Worm (Caenorhabditis elegans) whole organism, young adult: ENCODE data around the gene lsm-1.
A peak's percentile ranks its signal among the peaks of the same experiment; 100 is the strongest.

Source experiments
- C06A6.2 ChIP-seq: fragments of 200-800 bp; sonication (Bioruptor generic); conservative IDR thresholded peaks from 2 replicates; pipeline ENCODE4 v1.3.6; 2022; ENCODE audit warnings: missing genetic modification characterization, missing compliant biosample characterization
- F23B12.7 ChIP-seq: sonication (generic microtip); optimal IDR thresholded peaks from 2 replicates; lab custom pipeline; 2017; ENCODE audit warnings: missing genetic modification characterization, mild to moderate bottlenecking, missing compliant biosample characterization, antibody characterized with exemption, moderate library complexity; ENCODE audit not compliant: insufficient read depth
- F33H1.4 ChIP-seq: fragments of 200-800 bp; sonication (Bioruptor generic); IDR thresholded peaks from 2 replicates; pipeline ENCODE4 v1.3.6; 2022; ENCODE audit warnings: missing genetic modification reagents, missing genetic modification characterization, missing compliant biosample characterization
- F39B2.1 ChIP-seq: fragments of 200-800 bp; sonication (Bioruptor generic); IDR thresholded peaks from 2 replicates; pipeline ENCODE4 v1.3.6; 2022; ENCODE audit warnings: missing genetic modification reagents, missing genetic modification characterization, missing compliant biosample characterization
- F49E8.2 ChIP-seq: sonication (generic microtip); optimal IDR thresholded peaks from 3 replicates; lab custom pipeline; 2017; ENCODE audit warnings: missing genetic modification characterization, mild to moderate bottlenecking, missing compliant biosample characterization, antibody characterized with exemption, moderate library complexity; ENCODE audit not compliant: insufficient read depth
- F57A8.1 ChIP-seq: fragments of 200-800 bp; sonication (Bioruptor generic); optimal IDR thresholded peaks from 2 replicates; lab custom pipeline; 2018; ENCODE audit warnings: mild to moderate bottlenecking, missing genetic modification characterization, moderate library complexity, missing compliant biosample characterization
- K11D2.4 ChIP-seq: fragments of 200-800 bp; sonication (Bioruptor generic); IDR thresholded peaks from 2 replicates; pipeline ENCODE4 v1.3.6; 2022; ENCODE audit warnings: missing genetic modification reagents, missing genetic modification characterization, missing compliant biosample characterization
- T07F8.4 ChIP-seq: sonication (generic microtip); optimal IDR thresholded peaks from 2 replicates; lab custom pipeline; 2016; ENCODE audit warnings: mild to moderate bottlenecking, missing genetic modification characterization, moderate library complexity, missing compliant biosample characterization
- akir-1 ChIP-seq: fragments of 200-800 bp; sonication (Bioruptor generic); optimal IDR thresholded peaks from 2 replicates; lab custom pipeline; 2018; ENCODE audit warnings: mild to moderate bottlenecking, missing genetic modification characterization, moderate library complexity, missing compliant biosample characterization
- attf-5 ChIP-seq: fragments of 200-800 bp; sonication (Bioruptor generic); optimal IDR thresholded peaks from 2 replicates; lab custom pipeline; 2018; ENCODE audit warnings: mild to moderate bottlenecking, missing genetic modification characterization, missing compliant biosample characterization
- bed-1 ChIP-seq: fragments of 200-800 bp; sonication (Bioruptor generic); IDR thresholded peaks from 2 replicates; pipeline ENCODE4 v1.3.6; 2022; ENCODE audit warnings: missing genetic modification reagents, missing genetic modification characterization, missing compliant biosample characterization
- cebp-2 ChIP-seq: fragments of 200-800 bp; sonication (Bioruptor generic); IDR thresholded peaks from 2 replicates; pipeline ENCODE4 v1.3.6; 2022; ENCODE audit warnings: missing genetic modification characterization, missing compliant biosample characterization
- ceh-27 ChIP-seq: fragments of 200-800 bp; sonication (Bioruptor generic); optimal IDR thresholded peaks from 2 replicates; lab custom pipeline; 2018; ENCODE audit warnings: mild to moderate bottlenecking, missing genetic modification characterization, moderate library complexity, missing compliant biosample characterization
- ceh-58 ChIP-seq: fragments of 200-800 bp; sonication (Bioruptor generic); IDR thresholded peaks from 2 replicates; pipeline ENCODE4 v1.3.6; 2022; ENCODE audit warnings: missing genetic modification characterization, missing compliant biosample characterization
- dpl-1 ChIP-seq: fragments of 150-350 bp; optimal IDR thresholded peaks from 2 replicates; lab custom pipeline; 2014; ENCODE audit warnings: missing biosample characterization, missing genetic modification reagents, missing genetic modification characterization
- egl-18 ChIP-seq: fragments of 200-800 bp; sonication (Bioruptor generic); IDR thresholded peaks from 2 replicates; pipeline ENCODE4 v1.3.6; 2022; ENCODE audit warnings: missing genetic modification reagents, missing genetic modification characterization, missing compliant biosample characterization
- fkh-3 ChIP-seq: sonication (generic microtip); optimal IDR thresholded peaks from 2 replicates; lab custom pipeline; 2016; ENCODE audit warnings: mild to moderate bottlenecking, missing genetic modification characterization, missing compliant biosample characterization
- him-1 ChIP-seq: sonication (generic microtip); optimal IDR thresholded peaks from 2 replicates; lab custom pipeline; 2016; ENCODE audit warnings: missing genotype, missing genetic modification reagents, missing genetic modification characterization, missing compliant biosample characterization
- lin-40 ChIP-seq: sonication (generic microtip); optimal IDR thresholded peaks from 2 replicates; lab custom pipeline; 2016; ENCODE audit warnings: missing genetic modification characterization, mild to moderate bottlenecking, missing compliant biosample characterization, missing genotype, missing genetic modification reagents
- lin-54 ChIP-seq: fragments of 200-800 bp; sonication (Bioruptor generic); optimal IDR thresholded peaks from 2 replicates; lab custom pipeline; 2018; ENCODE audit warnings: mild to moderate bottlenecking, missing genetic modification characterization, missing compliant biosample characterization
- lsl-1 ChIP-seq: fragments of 200-800 bp; sonication (Bioruptor generic); optimal IDR thresholded peaks from 2 replicates; lab custom pipeline; 2018; ENCODE audit warnings: mild to moderate bottlenecking, missing genetic modification characterization, moderate library complexity, missing compliant biosample characterization
- madf-8 ChIP-seq: fragments of 200-800 bp; sonication (Bioruptor generic); conservative IDR thresholded peaks from 2 replicates; pipeline ENCODE4 v1.3.6; 2022; ENCODE audit warnings: missing genetic modification reagents, missing genetic modification characterization, missing compliant biosample characterization
- mes-4 ChIP-seq: sonication (generic microtip); optimal IDR thresholded peaks from 2 replicates; lab custom pipeline; 2016; ENCODE audit warnings: missing genotype, missing genetic modification characterization, missing compliant biosample characterization
- nfya-2 ChIP-seq: fragments of 200-800 bp; sonication (Bioruptor generic); IDR thresholded peaks from 2 replicates; pipeline ENCODE4 v1.3.6; 2022; ENCODE audit warnings: missing genetic modification reagents, missing genetic modification characterization, missing compliant biosample characterization
- nhr-120 ChIP-seq: fragments of 200-800 bp; sonication (Bioruptor generic); IDR thresholded peaks from 2 replicates; pipeline ENCODE4 v1.3.6; 2022; ENCODE audit warnings: missing genetic modification characterization, missing compliant biosample characterization
- nhr-80 ChIP-seq: sonication (generic microtip); optimal IDR thresholded peaks from 2 replicates; lab custom pipeline; 2016; ENCODE audit warnings: missing genetic modification characterization, missing compliant biosample characterization
- pbrm-1 ChIP-seq: fragments of 200-800 bp; sonication (Bioruptor generic); IDR thresholded peaks from 2 replicates; pipeline ENCODE4 v1.3.6; 2022; ENCODE audit warnings: missing genetic modification reagents, missing genetic modification characterization, missing compliant biosample characterization
- pha-4 ChIP-seq: fragments of 150-350 bp; sonication (generic microtip); optimal IDR thresholded peaks from 2 replicates; lab custom pipeline; 2014; ENCODE audit warnings: missing biosample characterization, missing genetic modification reagents, missing genetic modification characterization
- rcor-1 ChIP-seq: fragments of 200-800 bp; sonication (Bioruptor generic); IDR thresholded peaks from 2 replicates; pipeline ENCODE4 v1.3.6; 2022; ENCODE audit warnings: missing genetic modification reagents, missing genetic modification characterization, missing compliant biosample characterization
- rpc-1 ChIP-seq, 2 experiments: fragments of 150-350 bp in 1 of 2; sonication (generic microtip) in 1 of 2; optimal IDR thresholded peaks; 2 replicates each; lab custom pipeline; 2014 to 2018; ENCODE audit warnings: missing biosample characterization in 1 of 2, missing genetic modification characterization in 1 of 2, missing genetic modification reagents in 1 of 2, missing genotype in 1 of 2
- sea-2 ChIP-seq: fragments of 200-800 bp; sonication (Bioruptor generic); IDR thresholded peaks from 2 replicates; pipeline ENCODE4 v1.3.6; 2022; ENCODE audit warnings: missing genetic modification characterization, missing compliant biosample characterization
- snpc-1.1 ChIP-seq: sonication (generic microtip); optimal IDR thresholded peaks from 2 replicates; lab custom pipeline; 2017; ENCODE audit warnings: missing genetic modification characterization, mild to moderate bottlenecking, missing compliant biosample characterization, antibody characterized with exemption, moderate library complexity, missing genotype, missing genetic modification reagents; ENCODE audit not compliant: insufficient read depth
- snpc-3.4 ChIP-seq: sonication (generic microtip); optimal IDR thresholded peaks from 2 replicates; lab custom pipeline; 2017; ENCODE audit warnings: missing genetic modification characterization, mild to moderate bottlenecking, missing compliant biosample characterization, antibody characterized with exemption, moderate library complexity, missing genotype, missing genetic modification reagents
- sptf-2 ChIP-seq: fragments of 200-800 bp; sonication (Bioruptor generic); optimal IDR thresholded peaks from 2 replicates; lab custom pipeline; 2018; ENCODE audit warnings: mild to moderate bottlenecking, missing genetic modification characterization, missing compliant biosample characterization
- tbp1 ChIP-seq: fragments of 200-800 bp; sonication (Bioruptor generic); optimal IDR thresholded peaks from 2 replicates; lab custom pipeline; 2018; ENCODE audit warnings: mild to moderate bottlenecking, missing genetic modification characterization, missing compliant biosample characterization
- tbx-9 ChIP-seq: sonication (generic microtip); optimal IDR thresholded peaks from 2 replicates; lab custom pipeline; 2016; ENCODE audit warnings: borderline replicate concordance, missing genetic modification characterization, inconsistent platforms, missing compliant biosample characterization
- xnd-1 ChIP-seq: sonication (generic microtip); optimal IDR thresholded peaks from 2 replicates; lab custom pipeline; 2016; ENCODE audit warnings: missing genotype, missing genetic modification reagents, missing genetic modification characterization, missing compliant biosample characterization
- ztf-3 ChIP-seq: fragments of 200-800 bp; sonication (Bioruptor generic); optimal IDR thresholded peaks from 2 replicates; lab custom pipeline; 2018; ENCODE audit warnings: mild to moderate bottlenecking, missing genetic modification characterization, missing compliant biosample characterization

Gene lsm-1

DNA sequence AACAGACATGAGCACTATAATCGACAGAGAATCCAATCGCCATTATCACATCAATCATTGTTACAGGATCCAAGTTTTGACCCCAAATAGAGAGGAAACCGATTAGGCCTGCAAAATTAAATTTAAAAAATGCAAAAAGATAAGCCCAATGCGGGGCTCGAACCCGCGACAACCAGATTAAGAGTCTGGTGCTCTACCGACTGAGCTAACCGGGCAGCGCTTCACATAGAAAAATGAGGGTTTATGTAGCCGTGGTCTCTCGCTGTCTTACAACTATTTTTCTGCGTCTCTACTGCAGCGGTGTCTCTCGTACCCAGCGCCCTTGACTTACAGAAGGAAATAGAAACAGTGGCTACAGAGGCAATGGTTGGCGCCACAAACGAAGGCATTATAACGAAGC, 30.9 kb downstream of the lsm-1 start (continued):
- TF ChIP-seq egl-18 (GFP tag; lab: Robert Waterston, UW) (no peak), F57A8.1 (GFP tag; lab: Kevin White, UChicago) (no peak), lin-40 (tag; lab: Kevin White, UChicago) (peak; percentile 33), lsl-1 (GFP tag; lab: Kevin White, UChicago) (peak; percentile 47), madf-8 (GFP tag; lab: Robert Waterston, UW) (peak; percentile 19; the same call in 1 of the 2 replicates), snpc-1.1 (tag; lab: Kevin White, UChicago) (peak; percentile 19), F49E8.2 (tag; lab: Kevin White, UChicago) (peak; percentile 32)

DNA sequence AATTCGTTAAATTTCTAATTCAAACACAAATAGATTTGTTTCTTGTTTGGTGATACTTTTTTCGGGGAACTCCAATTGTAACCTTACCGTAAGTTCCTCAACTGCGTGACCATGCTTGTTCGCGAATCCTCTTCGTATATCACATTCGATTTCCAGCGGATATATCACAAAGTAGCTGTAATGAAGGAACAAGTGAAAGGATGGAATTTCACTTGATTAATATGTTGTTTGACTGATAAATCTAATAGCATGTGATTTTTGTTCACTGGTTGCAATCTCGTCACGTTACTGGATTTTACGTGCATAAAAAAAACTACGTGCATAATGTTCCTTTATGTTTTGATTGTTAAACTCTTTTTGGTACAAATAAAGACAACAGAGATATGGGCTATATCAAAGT, 34.9 kb downstream of the lsm-1 start:
- TF ChIP-seq attf-5 (no peak), F23B12.7 (no peak), pha-4 (tag; lab: Kevin White, UChicago) (no peak), K11D2.4 (GFP tag; lab: Robert Waterston, UW) (no peak), tbp1 (GFP tag; lab: Kevin White, UChicago) (no peak), him-1 (tag; lab: Kevin White, UChicago) (no peak), ztf-3 (GFP tag; lab: Kevin White, UChicago) (no peak), F33H1.4 (GFP tag; lab: Robert Waterston, UW) (no peak), sea-2 (no peak), rcor-1 (GFP tag; lab: Robert Waterston, UW) (no peak), fkh-3 (tag; lab: Kevin White, UChicago) (no peak), tbx-9 (tag; lab: Kevin White, UChicago) (no peak), cebp-2 (GFP tag; lab: Robert Waterston, UW) (no peak), nhr-80 (tag; lab: Kevin White, UChicago) (no peak), C06A6.2 (GFP tag; lab: Robert Waterston, UW) (no peak)
- TF ChIP-seq, all 124 proteins: peak for 0

DNA sequence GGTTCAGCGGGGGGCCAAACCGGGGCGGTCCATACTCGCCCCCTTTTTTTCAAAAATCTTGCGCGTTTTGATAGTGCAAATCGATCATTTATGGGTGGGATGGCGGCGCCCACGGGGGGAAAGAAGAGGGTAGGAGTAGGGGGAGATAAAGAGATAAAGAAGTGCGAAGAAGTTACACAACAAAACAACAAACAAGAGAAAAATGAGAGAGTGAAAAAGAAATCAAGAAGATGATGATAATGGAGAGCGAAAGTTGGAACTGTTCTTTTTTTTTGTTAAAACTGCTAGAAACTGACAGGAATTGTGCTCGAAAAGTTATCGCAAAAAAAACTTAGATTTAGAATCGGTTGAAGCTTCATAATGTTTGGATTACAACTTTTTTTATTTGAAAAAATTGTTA, 35.6 kb downstream of the lsm-1 start, which contains the start of gene ptr-13:
TSS of gene ptr-13 (minus strand) at position 92 of the 400 bp plus-strand sequence.
- TF ChIP-seq xnd-1 (tag; lab: Kevin White, UChicago), result no peak
- TF ChIP-seq snpc-3.4 (tag; lab: Kevin White, UChicago), result no peak

DNA sequence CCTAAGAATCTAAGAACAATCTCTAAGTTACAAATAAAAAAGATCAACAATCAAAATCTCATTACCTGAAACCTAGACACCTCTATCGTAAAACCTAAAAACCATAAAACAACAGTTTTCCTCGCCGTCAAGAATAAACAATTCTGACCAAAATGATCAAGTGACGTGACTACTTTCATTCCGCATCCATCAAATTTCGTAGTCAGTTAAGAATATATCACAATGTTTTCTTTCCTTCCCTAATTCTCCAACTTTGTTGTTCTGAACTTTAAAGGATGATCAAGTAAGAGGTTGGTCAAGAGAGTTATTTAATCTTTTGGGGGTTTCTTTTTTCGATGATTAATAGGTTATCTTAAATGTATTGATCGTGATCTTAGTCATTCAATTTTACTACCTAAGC, 36.5 kb downstream of the lsm-1 start:
- TF ChIP-seq T07F8.4 (no peak), ceh-27 (GFP tag; lab: Kevin White, UChicago) (no peak), pbrm-1 (GFP tag; lab: Robert Waterston, UW) (no peak), akir-1 (GFP tag; lab: Kevin White, UChicago) (no peak), nhr-80 (tag; lab: Kevin White, UChicago) (no peak), ceh-58 (GFP tag; lab: Robert Waterston, UW) (no peak), bed-1 (GFP tag; lab: Robert Waterston, UW) (no peak), mes-4 (tag; lab: Kevin White, UChicago) (no peak), dpl-1 (GFP tag; lab: Kevin White, UChicago) (no peak), lin-54 (GFP tag; lab: Kevin White, UChicago) (no peak), sptf-2 (GFP tag; lab: Kevin White, UChicago) (no peak), rpc-1 (optimal IDR thresholded peaks at IDR 0.05; lab: Kevin White, UChicago) (no peak), rpc-1 (tag; optimal IDR thresholded peaks at IDR 0.05; lab: Kevin White, UChicago) (no peak), nhr-120 (GFP tag; lab: Robert Waterston, UW) (no peak), F39B2.1 (GFP tag; lab: Robert Waterston, UW) (no peak), nfya-2 (GFP tag; lab: Robert Waterston, UW) (no peak), madf-8 (GFP tag; lab: Robert Waterston, UW) (no peak), snpc-3.4 (tag; lab: Kevin White, UChicago) (no peak)
